Worm (Caenorhabditis elegans) whole organism, late embryonic: ENCODE results near the gene ddn-2.

ENCODE experiments used
- C08G9.2 ChIP-seq: sonication (generic microtip); optimal IDR thresholded peaks from 2 replicates; lab custom pipeline; 2016; ENCODE audit warnings: mild to moderate bottlenecking, missing genetic modification characterization, moderate library complexity, missing compliant biosample characterization
- F13H6.1 ChIP-seq: sonication (generic microtip); optimal IDR thresholded peaks from 2 replicates; lab custom pipeline; 2016; ENCODE audit warnings: missing genetic modification characterization, missing compliant biosample characterization
- K02D7.2 ChIP-seq: sonication (generic microtip); optimal IDR thresholded peaks from 2 replicates; lab custom pipeline; 2017; ENCODE audit warnings: mild to moderate bottlenecking, missing genetic modification characterization, missing compliant biosample characterization
- K09A11.1 ChIP-seq: sonication (generic microtip); optimal IDR thresholded peaks from 2 replicates; lab custom pipeline; 2017; ENCODE audit warnings: antibody characterized with exemption, mild to moderate bottlenecking, missing genetic modification characterization, missing compliant biosample characterization; ENCODE audit not compliant: insufficient read depth
- T23F11.4 ChIP-seq: fragments of 200-800 bp; sonication (Bioruptor generic); optimal IDR thresholded peaks from 2 replicates; lab custom pipeline; 2018; ENCODE audit warnings: mild to moderate bottlenecking, missing genetic modification characterization, missing compliant biosample characterization
- ama-1 ChIP-seq: fragments of 150-350 bp; optimal IDR thresholded peaks from 2 replicates; lab custom pipeline; 2014
- ceh-24 ChIP-seq: sonication (generic microtip); optimal IDR thresholded peaks from 2 replicates; lab custom pipeline; 2016; ENCODE audit warnings: mild to moderate bottlenecking, missing genetic modification characterization, missing compliant biosample characterization
- ceh-30 ChIP-seq: fragments of 150-350 bp; optimal IDR thresholded peaks from 2 replicates; lab custom pipeline; 2014; ENCODE audit warnings: missing biosample characterization, missing genetic modification characterization
- ceh-31 ChIP-seq: sonication (generic microtip); optimal IDR thresholded peaks from 2 replicates; lab custom pipeline; 2016; ENCODE audit warnings: missing genetic modification characterization, missing compliant biosample characterization
- ceh-34 ChIP-seq: sonication (generic microtip); optimal IDR thresholded peaks from 2 replicates; lab custom pipeline; 2016; ENCODE audit warnings: mild to moderate bottlenecking, missing genetic modification characterization, missing compliant biosample characterization
- ceh-45 ChIP-seq: fragments of 200-800 bp; sonication (Bioruptor generic); IDR thresholded peaks from 2 replicates; pipeline ENCODE4 v1.3.6; 2022; ENCODE audit warnings: missing genetic modification reagents, missing genetic modification characterization, missing compliant biosample characterization
- che-1 ChIP-seq: sonication (generic microtip); optimal IDR thresholded peaks from 2 replicates; lab custom pipeline; 2016; ENCODE audit warnings: mild to moderate bottlenecking, missing genetic modification characterization, missing compliant biosample characterization
- dmd-4 ChIP-seq: sonication (generic microtip); optimal IDR thresholded peaks from 2 replicates; lab custom pipeline; 2016; ENCODE audit warnings: borderline replicate concordance, missing genetic modification characterization, missing compliant biosample characterization
- elt-4 ChIP-seq: sonication (generic microtip); optimal IDR thresholded peaks from 2 replicates; lab custom pipeline; 2016; ENCODE audit warnings: missing genetic modification characterization, missing compliant biosample characterization
- ets-4 ChIP-seq: sonication (generic microtip); optimal IDR thresholded peaks from 2 replicates; lab custom pipeline; 2016; ENCODE audit warnings: missing genetic modification characterization, missing compliant biosample characterization
- fkh-10 ChIP-seq: fragments of 150-350 bp; optimal IDR thresholded peaks from 2 replicates; lab custom pipeline; 2014; ENCODE audit warnings: missing biosample characterization, missing genetic modification reagents, missing genetic modification characterization
- fkh-6 ChIP-seq: sonication (generic microtip); optimal IDR thresholded peaks from 2 replicates; lab custom pipeline; 2016; ENCODE audit warnings: missing genetic modification characterization, missing compliant biosample characterization
- hlh-13 ChIP-seq: fragments of 200-800 bp; sonication (Bioruptor generic); optimal IDR thresholded peaks from 2 replicates; lab custom pipeline; 2018; ENCODE audit warnings: mild to moderate bottlenecking, missing genetic modification characterization, missing compliant biosample characterization
- hlh-6 ChIP-seq: sonication (generic microtip); optimal IDR thresholded peaks from 2 replicates; lab custom pipeline; 2016; ENCODE audit warnings: missing genotype, missing genetic modification characterization, missing compliant biosample characterization
- lim-6 ChIP-seq: sonication (generic microtip); optimal IDR thresholded peaks from 2 replicates; lab custom pipeline; 2016; ENCODE audit warnings: missing genetic modification characterization, missing compliant biosample characterization
- mec-3 ChIP-seq: sonication (generic microtip); optimal IDR thresholded peaks from 2 replicates; lab custom pipeline; 2016; ENCODE audit warnings: borderline replicate concordance, missing genetic modification characterization, missing compliant biosample characterization
- nfya-1 ChIP-seq: sonication (generic microtip); optimal IDR thresholded peaks from 2 replicates; lab custom pipeline; 2017; ENCODE audit warnings: missing genetic modification characterization, mild to moderate bottlenecking, missing compliant biosample characterization, antibody characterized with exemption, moderate library complexity
- nhr-11 ChIP-seq: fragments of 150-350 bp; optimal IDR thresholded peaks from 2 replicates; lab custom pipeline; 2014; ENCODE audit warnings: missing biosample characterization, missing genetic modification characterization
- nhr-232 ChIP-seq: sonication (generic microtip); optimal IDR thresholded peaks from 2 replicates; lab custom pipeline; 2016; ENCODE audit warnings: missing genetic modification characterization, missing compliant biosample characterization
- pha-2 ChIP-seq: sonication (generic microtip); optimal IDR thresholded peaks from 2 replicates; lab custom pipeline; 2017; ENCODE audit warnings: mild to moderate bottlenecking, missing genetic modification characterization, missing compliant biosample characterization
- pha-4 ChIP-seq: fragments of 150-350 bp; optimal IDR thresholded peaks from 2 replicates; lab custom pipeline; 2018; ENCODE audit warnings: missing biosample characterization, missing genetic modification reagents, missing genetic modification characterization
- rnt-1 ChIP-seq: sonication (generic microtip); optimal IDR thresholded peaks from 2 replicates; lab custom pipeline; 2016; ENCODE audit warnings: missing genetic modification characterization, missing compliant biosample characterization
- sdc-2 ChIP-seq: sonication (generic microtip); optimal IDR thresholded peaks from 2 replicates; lab custom pipeline; 2016; ENCODE audit warnings: missing genotype, missing genetic modification characterization, missing compliant biosample characterization
- tbx-7 ChIP-seq: sonication (generic microtip); optimal IDR thresholded peaks from 2 replicates; lab custom pipeline; 2016; ENCODE audit warnings: missing genotype, missing genetic modification characterization, missing compliant biosample characterization
- unc-3 ChIP-seq, 2 experiments: fragments of 200-800 bp in 1 of 2; sonication (Bioruptor generic) in 1 of 2; sonication (generic microtip) in 1 of 2; conservative IDR thresholded peaks in 1 of 2; optimal IDR thresholded peaks in 1 of 2; 2 replicates each; pipeline versions ENCODE4 v1.3.6 to Lab custom; 2016 to 2022; ENCODE audit warnings: missing compliant biosample characterization in 2 of 2, missing genetic modification characterization in 2 of 2, missing genetic modification reagents in 1 of 2
- unc-42 ChIP-seq: sonication (generic microtip); optimal IDR thresholded peaks from 2 replicates; lab custom pipeline; 2016; ENCODE audit warnings: missing genotype, missing genetic modification characterization, missing compliant biosample characterization
- unc-55 ChIP-seq: sonication (generic microtip); optimal IDR thresholded peaks from 2 replicates; lab custom pipeline; 2017; ENCODE audit warnings: missing biosample characterization, missing genetic modification reagents, missing genetic modification characterization
- unc-86 ChIP-seq: sonication (generic microtip); optimal IDR thresholded peaks from 2 replicates; lab custom pipeline; 2016; ENCODE audit warnings: missing genetic modification characterization, missing compliant biosample characterization
- zip-5 ChIP-seq: sonication (generic microtip); optimal IDR thresholded peaks from 2 replicates; lab custom pipeline; 2016; ENCODE audit warnings: missing genetic modification characterization, missing compliant biosample characterization

ddn-2 gene

ce11 chrII:12914514-12915075 is 5.7 kb downstream of the ddn-2 start, which contains the start of gene F35C5.12:
F35C5.12 (minus strand) TSS chrII:12914564.
- TF ChIP-seq mec-3 (tag; lab: Kevin White, UChicago) (no peak), ceh-31 (tag; lab: Kevin White, UChicago) (peak; percentile 34), hlh-13 (GFP tag; lab: Kevin White, UChicago) (no peak), nfya-1 (no peak), ets-4 (tag; lab: Kevin White, UChicago) (no peak), che-1 (tag; lab: Kevin White, UChicago) (no peak), tbx-7 (tag; lab: Kevin White, UChicago) (peak; percentile 2), T23F11.4 (GFP tag; lab: Kevin White, UChicago) (no peak), ceh-30 (tag; lab: Kevin White, UChicago) (no peak), C08G9.2 (tag; lab: Kevin White, UChicago) (peak; percentile 44), fkh-6 (no peak), fkh-10 (no peak), K02D7.2 (tag; lab: Kevin White, UChicago) (no peak), sdc-2 (tag; lab: Kevin White, UChicago) (no peak), dmd-4 (tag; lab: Kevin White, UChicago) (no peak), unc-3 (GFP tag; conservative IDR thresholded peaks at IDR 0.05; lab: Robert Waterston, UW) (no peak), unc-3 (tag; optimal IDR thresholded peaks at IDR 0.05; lab: Kevin White, UChicago) (no peak), F13H6.1 (tag; lab: Kevin White, UChicago) (no peak), ceh-34 (no peak), pha-4 (tag; lab: Kevin White, UChicago) (no peak), ceh-45 (GFP tag; lab: Robert Waterston, UW) (no peak)

DNA sequence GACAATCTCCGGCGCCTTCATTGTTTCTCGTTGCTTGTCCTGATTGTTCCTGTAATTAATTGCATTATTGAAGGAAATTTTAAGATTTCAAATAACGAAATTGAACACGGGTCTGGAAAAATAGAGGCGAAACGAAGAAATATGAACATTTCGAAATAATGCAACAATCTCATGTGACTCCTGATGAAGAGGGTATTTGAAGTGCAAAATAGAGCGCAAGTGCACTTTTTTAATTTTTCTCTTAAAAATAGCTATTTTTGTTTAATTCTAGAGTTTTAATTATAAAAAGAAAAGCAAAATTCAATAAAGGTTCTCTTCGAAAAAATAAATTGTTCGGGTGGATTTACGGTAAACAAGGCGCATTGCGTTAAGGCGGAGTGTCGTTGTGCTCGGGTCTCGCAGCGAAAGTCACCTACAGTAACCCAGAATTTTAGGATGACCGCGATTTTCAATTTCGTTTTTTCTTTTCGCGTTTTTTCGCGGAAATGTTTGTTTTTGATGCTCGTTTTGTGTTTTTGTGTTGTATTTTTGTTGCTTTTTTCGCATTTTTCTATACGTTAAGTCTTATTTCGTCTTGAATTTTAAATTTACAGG is 10.2 kb downstream of the ddn-2 start, which contains the start of the genes F58G1.2 and wago-4:
TSS of gene F58G1.2 (minus strand) at position 51 of the 594 bp plus-strand sequence.
TSS of gene wago-4 (plus strand) at position 592 of the 594 bp plus-strand sequence.
- TF ChIP-seq che-1 (tag; lab: Kevin White, UChicago), result no peak
- no peak for TF ChIP-seq lim-6 (tag; lab: Kevin White, UChicago)
- no peak for TF ChIP-seq nhr-232 (tag; lab: Kevin White, UChicago)
- no peak for TF ChIP-seq unc-86 (tag; lab: Kevin White, UChicago)
- no peak for TF ChIP-seq mec-3 (tag; lab: Kevin White, UChicago)
- TF ChIP-seq C08G9.2 (tag; lab: Kevin White, UChicago), result no peak
- TF ChIP-seq unc-55 (GFP tag; lab: Kevin White, UChicago), result no peak
- no peak for TF ChIP-seq unc-42 (tag; lab: Kevin White, UChicago)
- no peak for TF ChIP-seq ama-1 (lab: Kevin White, UChicago)
- TF ChIP-seq zip-5, result no peak
- TF ChIP-seq ceh-24 (tag; lab: Kevin White, UChicago), result no peak
- TF ChIP-seq, all 69 proteins: peak for 0

DNA sequence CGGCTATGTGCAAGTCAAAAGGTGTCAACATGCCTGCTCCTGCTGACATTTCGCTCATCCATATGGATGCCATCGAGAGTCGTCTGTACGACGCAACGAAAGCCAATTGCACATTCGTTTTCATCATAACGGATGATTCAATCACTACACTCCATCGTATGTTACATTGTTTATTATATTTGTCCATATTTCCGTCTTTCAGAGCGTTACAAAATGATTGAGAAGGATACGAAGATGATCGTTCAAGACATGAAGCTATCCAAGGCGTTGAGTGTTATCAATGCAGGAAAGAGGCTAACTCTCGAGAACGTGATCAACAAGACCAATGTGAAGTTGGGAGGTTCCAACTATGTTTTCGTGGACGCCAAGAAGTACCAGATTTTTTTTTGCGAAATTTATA is 12.6 kb downstream of the ddn-2 start:
- no peak for TF ChIP-seq pha-2 (tag; lab: Kevin White, UChicago)

- no peak for TF ChIP-seq hlh-13 (GFP tag; lab: Kevin White, UChicago)
- no peak for TF ChIP-seq K09A11.1 (tag; lab: Kevin White, UChicago)
- no peak for TF ChIP-seq pha-2 (tag; lab: Kevin White, UChicago)
- no peak for TF ChIP-seq tbx-7 (tag; lab: Kevin White, UChicago)
- no peak for TF ChIP-seq unc-55 (GFP tag; lab: Kevin White, UChicago)
- no peak for TF ChIP-seq nhr-11 (tag; lab: Kevin White, UChicago)
- TF ChIP-seq elt-4, result no peak
- TF ChIP-seq nfya-1, result no peak
- no peak for TF ChIP-seq ama-1 (lab: Kevin White, UChicago)
- no peak for TF ChIP-seq fkh-6
- no peak for TF ChIP-seq mec-3 (tag; lab: Kevin White, UChicago)
- TF ChIP-seq rnt-1 (tag; lab: Kevin White, UChicago), result no peak
- no peak for TF ChIP-seq unc-86 (tag; lab: Kevin White, UChicago)
- TF ChIP-seq hlh-6, result no peak
Measured at ce11 chrII:12923225-12923624, 14.3 kb downstream of the ddn-2 start.
